Worm (Caenorhabditis elegans) whole organism, young adult: ENCODE measurements around the gene arr-1.

Experiments
- B0035.1 ChIP-seq: sonication (generic microtip); optimal IDR thresholded peaks from 2 replicates; lab custom pipeline; 2016; ENCODE audit warnings: missing genetic modification characterization, mild to moderate bottlenecking, missing compliant biosample characterization, missing genotype, missing genetic modification reagents
- B0261.1 ChIP-seq: sonication (generic microtip); optimal IDR thresholded peaks from 2 replicates; lab custom pipeline; 2016; ENCODE audit warnings: mild to moderate bottlenecking, missing genetic modification characterization, moderate library complexity, missing compliant biosample characterization
- akir-1 ChIP-seq: fragments of 200-800 bp; sonication (Bioruptor generic); optimal IDR thresholded peaks from 2 replicates; lab custom pipeline; 2018; ENCODE audit warnings: mild to moderate bottlenecking, missing genetic modification characterization, moderate library complexity, missing compliant biosample characterization
- ama-1 ChIP-seq, 3 experiments: fragments of 150-350 bp in 1 of 3; sonication (generic microtip) in 2 of 3; optimal IDR thresholded peaks; 2 replicates each; lab custom pipeline; 2014 to 2018; ENCODE audit warnings: missing biosample characterization in 2 of 3, missing genetic modification characterization in 2 of 3, missing genetic modification reagents in 2 of 3
- ceh-58 ChIP-seq: fragments of 200-800 bp; sonication (Bioruptor generic); IDR thresholded peaks from 2 replicates; pipeline ENCODE4 v1.3.6; 2022; ENCODE audit warnings: missing genetic modification characterization, missing compliant biosample characterization
- dpl-1 ChIP-seq: fragments of 150-350 bp; optimal IDR thresholded peaks from 2 replicates; lab custom pipeline; 2014; ENCODE audit warnings: missing biosample characterization, missing genetic modification reagents, missing genetic modification characterization
- efl-1 ChIP-seq: fragments of 150-350 bp; optimal IDR thresholded peaks from 2 replicates; lab custom pipeline; 2014; ENCODE audit warnings: missing biosample characterization, missing genetic modification reagents, missing genetic modification characterization
- hlh-12 ChIP-seq: sonication (generic microtip); optimal IDR thresholded peaks from 2 replicates; lab custom pipeline; 2016; ENCODE audit warnings: missing genetic modification characterization, missing compliant biosample characterization
- hsf-1 ChIP-seq: fragments of 200-800 bp; sonication (Bioruptor generic); IDR thresholded peaks from 2 replicates; pipeline ENCODE4 v1.3.6; 2022; ENCODE audit warnings: missing genetic modification reagents, missing genetic modification characterization, missing compliant biosample characterization
- madf-10 ChIP-seq: sonication (generic microtip); optimal IDR thresholded peaks from 2 replicates; lab custom pipeline; 2016; ENCODE audit warnings: mild to moderate bottlenecking, missing genetic modification characterization, missing compliant biosample characterization
- mxl-1 ChIP-seq: sonication (generic microtip); optimal IDR thresholded peaks from 2 replicates; lab custom pipeline; 2016; ENCODE audit warnings: missing genetic modification characterization, missing compliant biosample characterization
- nhr-90 ChIP-seq: sonication (generic microtip); optimal IDR thresholded peaks from 2 replicates; lab custom pipeline; 2016; ENCODE audit warnings: missing genotype, mild to moderate bottlenecking, missing genetic modification characterization, missing compliant biosample characterization
- unc-130 ChIP-seq: sonication (generic microtip); optimal IDR thresholded peaks from 2 replicates; lab custom pipeline; 2016; ENCODE audit warnings: missing genetic modification reagents, missing genetic modification characterization, missing compliant biosample characterization
- zfh-2 ChIP-seq: fragments of 200-800 bp; sonication (Bioruptor generic); conservative IDR thresholded peaks from 2 replicates; pipeline ENCODE4 v1.3.6; 2022; ENCODE audit warnings: missing genetic modification reagents, missing genetic modification characterization, missing compliant biosample characterization

DNA sequence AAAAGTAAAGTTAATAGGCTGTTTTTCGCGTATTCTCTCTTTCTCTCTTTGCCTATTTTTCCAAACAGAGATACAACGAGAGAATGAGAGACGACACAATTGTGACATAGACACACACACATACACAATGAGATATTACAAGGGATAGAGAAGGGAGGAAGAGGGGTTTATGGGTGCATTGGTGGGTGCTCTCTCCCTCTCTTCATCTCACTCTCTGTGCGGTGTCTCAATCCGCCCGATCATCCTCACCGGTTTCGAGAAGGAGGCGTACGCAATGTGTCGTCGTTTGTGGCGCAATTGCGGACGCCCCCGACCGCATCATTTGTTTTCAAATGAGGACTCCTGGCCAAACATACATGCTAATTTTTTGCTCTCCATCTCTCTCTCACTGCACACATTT is 1.1 kb upstream of the arr-1 start:
- TF ChIP-seq unc-130 (no peak), ama-1 (optimal IDR thresholded peaks at IDR 0.05; lab: Kevin White, UChicago) (no peak), ama-1 (GFP tag; optimal IDR thresholded peaks at IDR 0.05; lab: Kevin White, UChicago) (no peak), mxl-1 (no peak), dpl-1 (GFP tag; lab: Kevin White, UChicago) (no peak), madf-10 (tag; lab: Kevin White, UChicago) (peak; percentile 71), hlh-12 (tag; lab: Kevin White, UChicago) (no peak), B0261.1 (tag; lab: Kevin White, UChicago) (no peak), hsf-1 (GFP tag; lab: Robert Waterston, UW) (0 out of 2 replicates have a peak, but pooled peaks have one; percentile 42), nhr-90 (tag; lab: Kevin White, UChicago) (no peak), efl-1 (GFP tag; lab: Kevin White, UChicago) (peak; percentile 17), akir-1 (GFP tag; lab: Kevin White, UChicago) (peak; percentile 53), B0035.1 (tag; lab: Kevin White, UChicago) (peak; percentile 63), ceh-58 (GFP tag; lab: Robert Waterston, UW) (no peak), zfh-2 (peak; percentile 97)
